Fruit fly (Drosophila melanogaster): Measurements from ENCODE around the gene nrv2.

Gene nrv2

DNA sequence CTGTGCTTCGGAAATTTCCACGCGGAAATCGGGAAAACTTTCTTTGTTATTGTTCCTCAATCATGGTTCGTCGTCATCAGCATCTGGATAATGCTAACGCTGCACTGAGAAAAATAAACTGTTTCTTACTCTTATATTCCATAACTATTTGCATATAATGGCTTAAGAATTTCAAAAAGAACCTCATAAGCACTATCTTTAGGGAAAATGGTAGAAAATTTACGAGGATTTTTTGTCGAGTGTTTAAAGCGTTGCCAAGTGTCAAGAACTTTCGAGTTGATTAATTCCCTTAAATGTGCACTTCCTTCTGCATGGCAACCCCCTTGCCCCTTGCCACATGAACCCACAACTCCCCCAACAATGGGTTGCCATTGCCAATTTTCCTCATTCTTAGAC is 10.7 kb downstream of the nrv2 start (continued):
- TF ChIP-seq cato (GFP tag; optimal IDR thresholded peaks at IDR 0.05; ENCODE audit: borderline replicate concordance) (peak; percentile 2), dpn (GFP tag; optimal IDR thresholded peaks at IDR 0.05) (peak; percentile 54 to 61), CG2129 (GFP tag; IDR thresholded peaks at IDR 0.05; ENCODE audit: partially characterized antibody) (no peak), unpg (GFP tag; optimal IDR thresholded peaks at IDR 0.05) (peak; percentile 77), CG2889 (GFP tag; IDR thresholded peaks at IDR 0.05) (no peak), ab (GFP tag; optimal IDR thresholded peaks at IDR 0.05) (peak; percentile 14), CG18599 (GFP tag; optimal IDR thresholded peaks at IDR 0.05) (peak; percentile 29), gem (tag; optimal IDR thresholded peaks at IDR 0.05) (peak; percentile 81), CG2120 (GFP tag; optimal IDR thresholded peaks at IDR 0.05) (peak; percentile 35), CG9727 (GFP tag; optimal IDR thresholded peaks at IDR 0.05) (peak; percentile 19), seq (GFP tag; IDR thresholded peaks at IDR 0.05) (no peak), CG14014 (GFP tag; IDR thresholded peaks at IDR 0.05) (peak; percentile 67), sc (optimal IDR thresholded peaks at IDR 0.05) (no peak), sc (GFP tag; optimal IDR thresholded peaks at IDR 0.05) (peak; percentile 65), her (GFP tag; optimal IDR thresholded peaks at IDR 0.05) (peak; percentile 12), Hr51 (GFP tag; optimal IDR thresholded peaks at IDR 0.05) (peak in 1 of 2 experiments; percentile 63), CG17328 (GFP tag; IDR thresholded peaks at IDR 0.05) (peak; percentile 59), CG17912 (GFP tag; optimal IDR thresholded peaks at IDR 0.05) (no peak), Nf-YA (GFP tag; IDR thresholded peaks at IDR 0.05) (no peak), ken (GFP tag; IDR thresholded peaks at IDR 0.05) (peak; percentile 44; the same call in 1 of the 3 replicates), CG30403 (GFP tag; optimal IDR thresholded peaks at IDR 0.05) (peak; percentile 44), btn (GFP tag; optimal IDR thresholded peaks at IDR 0.05) (peak; percentile 31), CG18476 (GFP tag; optimal IDR thresholded peaks at IDR 0.05) (peak; percentile 23), dati (GFP tag; IDR thresholded peaks at IDR 0.05) (peak; percentile 62), CG18764 (GFP tag; optimal IDR thresholded peaks at IDR 0.05) (peak; percentile 57), ranshi (GFP tag; IDR thresholded peaks at IDR 0.05) (peak; percentile 49; the same call in 1 of the 2 replicates), zfh2 (GFP tag; optimal IDR thresholded peaks at IDR 0.05) (peak; percentile 27), Deaf1 (tag; optimal IDR thresholded peaks at IDR 0.05) (peak; percentile 71), H2.0 (GFP tag; IDR thresholded peaks at IDR 0.05) (peak; percentile 46; the same call in 1 of the 2 replicates), lola (GFP tag; optimal IDR thresholded peaks at IDR 0.05) (peak in 1 of 3 experiments; percentile 42), CG31441 (GFP tag; IDR thresholded peaks at IDR 0.05) (peak; percentile 67), Gug (GFP tag; IDR thresholded peaks at IDR 0.05) (peak; percentile 32; the same call in 1 of the 4 replicates), stwl (tag; optimal IDR thresholded peaks at IDR 0.05) (no peak), phol (tag; optimal IDR thresholded peaks at IDR 0.05) (peak; percentile 79), da (GFP tag; optimal IDR thresholded peaks at IDR 0.05) (peak; percentile 37), CG16863 (GFP tag; optimal IDR thresholded peaks at IDR 0.05) (no peak), twi (tag; optimal IDR thresholded peaks at IDR 0.05) (peak; percentile 25), CG9932 (GFP tag; IDR thresholded peaks at IDR 0.05) (peak; percentile 44), Chrac-16 (GFP tag; optimal IDR thresholded peaks at IDR 0.05) (peak; percentile 23), CG1024 (GFP tag; IDR thresholded peaks at IDR 0.05) (no peak), Ets65A (GFP tag) (peak; percentile 91), stc (GFP tag; IDR thresholded peaks at IDR 0.05) (peak; percentile 34; the same call in 1 of the 2 replicates), CG11695 (GFP tag; IDR thresholded peaks at IDR 0.05) (peak; percentile 20; the same call in 1 of the 3 replicates), CG15601 (tag; optimal IDR thresholded peaks at IDR 0.05) (peak; percentile 47), crc (GFP tag; optimal IDR thresholded peaks at IDR 0.05) (peak; percentile 39), NC2α (GFP tag; optimal IDR thresholded peaks at IDR 0.05) (peak; percentile 48), slbo (GFP tag; IDR thresholded peaks at IDR 0.05) (peak; percentile 68), CG10274 (GFP tag; optimal IDR thresholded peaks at IDR 0.05) (no peak), Adf1 (GFP tag; IDR thresholded peaks at IDR 0.05) (no peak), Ets97D (GFP tag; optimal IDR thresholded peaks at IDR 0.05) (no peak), CG12391 (tag; optimal IDR thresholded peaks at IDR 0.05) (peak; percentile 44)
